Fruit fly (Drosophila melanogaster) whole organism, embryonic: ENCODE data around the gene Dhc62B.

Source experiments
- B-H2 ChIP-seq: fragments of 200-800 bp; sonication (Bioruptor generic); optimal IDR thresholded peaks from 2 replicates; lab custom pipeline; 2018; ENCODE audit warnings: missing biosample characterization, mild to moderate bottlenecking, missing genetic modification characterization
- C15 ChIP-seq: fragments of 200-800 bp; sonication (Bioruptor generic); IDR thresholded peaks from 3 replicates; pipeline ENCODE4 v1.3.6; 2022; ENCODE audit warnings: missing biosample characterization, missing genetic modification characterization
- CG10565 ChIP-seq: fragments of 200-800 bp; sonication (Bioruptor generic); optimal IDR thresholded peaks from 3 replicates; lab custom pipeline; 2016; ENCODE audit warnings: missing biosample characterization, mild to moderate bottlenecking, missing genetic modification characterization
- CG13894 ChIP-seq: fragments of 200-800 bp; sonication (Bioruptor generic); optimal IDR thresholded peaks from 3 replicates; lab custom pipeline; 2018; ENCODE audit warnings: missing biosample characterization, mild to moderate bottlenecking, missing genetic modification characterization, moderate library complexity
- CG14050 ChIP-seq: fragments of 200-800 bp; sonication (Bioruptor generic); IDR thresholded peaks from 3 replicates; pipeline ENCODE4 v1.3.6; 2022; ENCODE audit warnings: missing biosample characterization, missing genetic modification characterization
- CG15269 ChIP-seq: fragments of 200-800 bp; sonication (Bioruptor generic); optimal IDR thresholded peaks from 2 replicates; lab custom pipeline; 2018; ENCODE audit warnings: missing biosample characterization, mild to moderate bottlenecking, missing genetic modification characterization, moderate library complexity
- CG17359 ChIP-seq: fragments of 200-800 bp; sonication (Bioruptor generic); optimal IDR thresholded peaks from 3 replicates; lab custom pipeline; 2018; ENCODE audit warnings: missing biosample characterization, mild to moderate bottlenecking, missing genetic modification characterization, moderate library complexity
- CG17385 ChIP-seq: fragments of 200-800 bp; sonication (Bioruptor generic); optimal IDR thresholded peaks from 3 replicates; lab custom pipeline; 2018; ENCODE audit warnings: missing biosample characterization, mild to moderate bottlenecking, missing genetic modification characterization
- CG17612 ChIP-seq: fragments of 200-800 bp; sonication (Bioruptor generic); IDR thresholded peaks from 2 replicates; pipeline ENCODE4 v1.3.6; 2022; ENCODE audit warnings: missing biosample characterization, missing genetic modification characterization
- CG2199 ChIP-seq: fragments of 200-800 bp; sonication (Bioruptor generic); IDR thresholded peaks from 3 replicates; pipeline ENCODE4 v1.3.6; 2022; ENCODE audit warnings: missing biosample characterization, missing genetic modification characterization
- CG31441 ChIP-seq: fragments of 200-800 bp; sonication (Bioruptor generic); IDR thresholded peaks from 2 replicates; pipeline ENCODE4 v1.3.6; 2022; ENCODE audit warnings: missing biosample characterization, missing genetic modification characterization
- CG4730 ChIP-seq: fragments of 200-800 bp; sonication (Bioruptor generic); IDR thresholded peaks from 2 replicates; pipeline ENCODE4 v1.3.6; 2022; ENCODE audit warnings: missing biosample characterization, missing genetic modification characterization
- CG7786 ChIP-seq: fragments of 200-800 bp; sonication (Bioruptor generic); optimal IDR thresholded peaks from 2 replicates; lab custom pipeline; 2016; ENCODE audit warnings: missing biosample characterization, missing genetic modification characterization
- Deaf1 ChIP-seq: fragments of 200-800 bp; optimal IDR thresholded peaks from 3 replicates; lab custom pipeline; 2019; ENCODE audit warnings: missing biosample characterization, mild to moderate bottlenecking, missing genetic modification characterization, moderate library complexity
- Dref ChIP-seq: fragments of 200-800 bp; sonication (Bioruptor generic); IDR thresholded peaks from 2 replicates; pipeline ENCODE4 v1.3.6; 2022; ENCODE audit warnings: missing biosample characterization, missing genetic modification characterization
- E2f2 ChIP-seq: fragments of 200-800 bp; sonication (Bioruptor generic); IDR thresholded peaks from 2 replicates; pipeline ENCODE4 v1.3.6; 2022; ENCODE audit warnings: missing biosample characterization, missing genetic modification characterization
- Eip74EF ChIP-seq, 2 experiments: fragments of 200-800 bp in 1 of 2; fragments of >200 bp in 1 of 2; sonication (Bioruptor generic) in 1 of 2; optimal IDR thresholded peaks; 2 replicates each; lab custom pipeline; 2017 to 2019; ENCODE audit warnings: missing biosample characterization in 2 of 2, missing genetic modification characterization in 2 of 2, mild to moderate bottlenecking in 1 of 2, moderate library complexity in 1 of 2
- Hand ChIP-seq: fragments of 200-800 bp; sonication (Bioruptor generic); optimal IDR thresholded peaks from 2 replicates; lab custom pipeline; 2017; ENCODE audit warnings: mild to moderate bottlenecking, missing biosample characterization, missing genetic modification reagents, missing genetic modification characterization
- Hsf ChIP-seq: fragments of 200-800 bp; sonication (Bioruptor generic); optimal IDR thresholded peaks from 3 replicates; lab custom pipeline; 2016; ENCODE audit warnings: missing biosample characterization, missing genetic modification characterization
- Jarid2 ChIP-seq: fragments of 200-800 bp; sonication (Bioruptor generic); optimal IDR thresholded peaks from 3 replicates; lab custom pipeline; 2017; ENCODE audit warnings: mild to moderate bottlenecking, missing biosample characterization, missing genetic modification reagents, missing genetic modification characterization
- Max ChIP-seq: fragments of 200-800 bp; sonication (Bioruptor generic); optimal IDR thresholded peaks from 2 replicates; lab custom pipeline; 2016; ENCODE audit warnings: missing biosample characterization, mild to moderate bottlenecking, missing genetic modification characterization
- Meics ChIP-seq: fragments of 200-800 bp; sonication (Bioruptor generic); optimal IDR thresholded peaks from 2 replicates; lab custom pipeline; 2017; ENCODE audit warnings: missing biosample characterization, mild to moderate bottlenecking, missing genetic modification characterization
- Mrtf ChIP-seq: fragments of 200-800 bp; sonication (Bioruptor generic); IDR thresholded peaks from 3 replicates; pipeline ENCODE4 v1.3.6; 2022; ENCODE audit warnings: missing biosample characterization, missing genetic modification characterization
- NfI ChIP-seq: fragments of 200-800 bp; sonication (Bioruptor generic); optimal IDR thresholded peaks from 3 replicates; lab custom pipeline; 2018; ENCODE audit warnings: missing biosample characterization, mild to moderate bottlenecking, missing genetic modification characterization, moderate library complexity
- Ravus ChIP-seq: fragments of 200-800 bp; sonication (Bioruptor generic); IDR thresholded peaks from 2 replicates; pipeline ENCODE4 v1.3.6; 2022; ENCODE audit warnings: missing biosample characterization, missing genetic modification characterization
- Side ChIP-seq: fragments of 200-800 bp; sonication (Bioruptor generic); optimal IDR thresholded peaks from 2 replicates; lab custom pipeline; 2016; ENCODE audit warnings: missing biosample characterization, missing genetic modification characterization
- Stat92E ChIP-seq, 3 experiments: fragments of >200 bp in 2 of 3; fragments of 200-800 bp in 1 of 3; sonication (Bioruptor generic) in 1 of 3; optimal IDR thresholded peaks; 2 replicates each; lab custom pipeline; 2017 to 2019; ENCODE audit warnings: missing biosample characterization in 3 of 3, missing genetic modification characterization in 3 of 3, mild to moderate bottlenecking in 1 of 3, moderate library complexity in 1 of 3
- Trl ChIP-seq, 3 experiments: fragments of >200 bp in 2 of 3; fragments of 200-800 bp in 1 of 3; sonication (Bioruptor generic) in 1 of 3; optimal IDR thresholded peaks; 2 replicates in 1 of 3; 3 replicates in 2 of 3; lab custom pipeline; 2016 to 2017; ENCODE audit warnings: missing biosample characterization in 1 of 3, missing genetic modification characterization in 1 of 3
- abd-A ChIP-seq: fragments of 200-800 bp; sonication (Bioruptor generic); optimal IDR thresholded peaks from 3 replicates; lab custom pipeline; 2019; ENCODE audit warnings: missing biosample characterization, mild to moderate bottlenecking, missing genetic modification characterization, moderate library complexity
- al ChIP-seq: fragments of 200-800 bp; sonication (Bioruptor generic); IDR thresholded peaks from 2 replicates; pipeline ENCODE4 v1.3.6; 2022; ENCODE audit warnings: missing biosample characterization, missing genetic modification characterization
- bigmax ChIP-seq: fragments of 200-800 bp; sonication (Bioruptor generic); optimal IDR thresholded peaks from 2 replicates; lab custom pipeline; 2018; ENCODE audit warnings: missing biosample characterization, mild to moderate bottlenecking, missing genetic modification characterization
- cad ChIP-seq: fragments of >200 bp; optimal IDR thresholded peaks from 2 replicates; lab custom pipeline; 2017; ENCODE audit warnings: missing biosample characterization, missing genetic modification characterization
- cg ChIP-seq: fragments of 200-800 bp; sonication (Bioruptor generic); optimal IDR thresholded peaks from 3 replicates; lab custom pipeline; 2019; ENCODE audit warnings: missing biosample characterization, mild to moderate bottlenecking, missing genetic modification characterization, moderate library complexity
- chif ChIP-seq, 2 experiments: fragments of 200-800 bp; sonication (Bioruptor generic); optimal IDR thresholded peaks; 3 replicates each; lab custom pipeline; 2016; ENCODE audit warnings: missing biosample characterization in 2 of 2, missing genetic modification characterization in 2 of 2
- exex ChIP-seq: fragments of 200-800 bp; sonication (Bioruptor generic); optimal IDR thresholded peaks from 4 replicates; lab custom pipeline; 2018; ENCODE audit warnings: missing biosample characterization, mild to moderate bottlenecking, missing genetic modification characterization, moderate library complexity
- gsb-n ChIP-seq: fragments of 200-800 bp; sonication (Bioruptor generic); optimal IDR thresholded peaks from 3 replicates; lab custom pipeline; 2018; ENCODE audit warnings: missing biosample characterization, mild to moderate bottlenecking, missing genetic modification characterization
- h ChIP-seq: fragments of >200 bp; optimal IDR thresholded peaks from 2 replicates; lab custom pipeline; 2017
- ken ChIP-seq: fragments of 200-800 bp; sonication (Bioruptor generic); IDR thresholded peaks from 3 replicates; pipeline ENCODE4 v1.3.6; 2022; ENCODE audit warnings: missing biosample characterization, missing genetic modification characterization
- klu ChIP-seq: fragments of 200-800 bp; sonication (Bioruptor generic); IDR thresholded peaks from 2 replicates; pipeline ENCODE4 v1.3.6; 2022; ENCODE audit warnings: missing biosample characterization, missing genetic modification characterization
- nerfin-1 ChIP-seq: fragments of 200-800 bp; sonication (Bioruptor generic); optimal IDR thresholded peaks from 3 replicates; lab custom pipeline; 2019; ENCODE audit warnings: missing biosample characterization, mild to moderate bottlenecking, missing genetic modification characterization, moderate library complexity
- pum ChIP-seq: fragments of 200-800 bp; sonication (Bioruptor generic); optimal IDR thresholded peaks from 2 replicates; lab custom pipeline; 2016; ENCODE audit warnings: missing biosample characterization, missing genetic modification characterization
- salm ChIP-seq: fragments of 200-800 bp; sonication (Bioruptor generic); optimal IDR thresholded peaks from 2 replicates; lab custom pipeline; 2018; ENCODE audit warnings: missing biosample characterization, mild to moderate bottlenecking, missing genetic modification characterization
- schlank ChIP-seq: fragments of 200-800 bp; sonication (Bioruptor generic); optimal IDR thresholded peaks from 2 replicates; lab custom pipeline; 2018; ENCODE audit warnings: missing biosample characterization, mild to moderate bottlenecking, missing genetic modification characterization
- sd ChIP-seq: fragments of 200-800 bp; sonication (Bioruptor generic); optimal IDR thresholded peaks from 3 replicates; lab custom pipeline; 2018; ENCODE audit warnings: missing biosample characterization, mild to moderate bottlenecking, missing genetic modification characterization, moderate library complexity
- sens-2 ChIP-seq: fragments of 200-800 bp; sonication (Bioruptor generic); IDR thresholded peaks from 2 replicates; pipeline ENCODE4 v1.3.6; 2022; ENCODE audit warnings: missing biosample characterization, missing genetic modification characterization
- stwl ChIP-seq: fragments of 200-800 bp; sonication (Bioruptor generic); optimal IDR thresholded peaks from 3 replicates; lab custom pipeline; 2018; ENCODE audit warnings: missing biosample characterization, mild to moderate bottlenecking, missing genetic modification characterization, moderate library complexity
- tin ChIP-seq: fragments of 200-800 bp; sonication (Bioruptor generic); optimal IDR thresholded peaks from 3 replicates; lab custom pipeline; 2016; ENCODE audit warnings: missing biosample characterization, missing genetic modification characterization
- zfh1 ChIP-seq: fragments of 200-800 bp; sonication (Bioruptor generic); IDR thresholded peaks from 3 replicates; pipeline ENCODE4 v1.3.6; 2022; ENCODE audit warnings: missing biosample characterization, missing genetic modification characterization

Gene Dhc62B

DNA sequence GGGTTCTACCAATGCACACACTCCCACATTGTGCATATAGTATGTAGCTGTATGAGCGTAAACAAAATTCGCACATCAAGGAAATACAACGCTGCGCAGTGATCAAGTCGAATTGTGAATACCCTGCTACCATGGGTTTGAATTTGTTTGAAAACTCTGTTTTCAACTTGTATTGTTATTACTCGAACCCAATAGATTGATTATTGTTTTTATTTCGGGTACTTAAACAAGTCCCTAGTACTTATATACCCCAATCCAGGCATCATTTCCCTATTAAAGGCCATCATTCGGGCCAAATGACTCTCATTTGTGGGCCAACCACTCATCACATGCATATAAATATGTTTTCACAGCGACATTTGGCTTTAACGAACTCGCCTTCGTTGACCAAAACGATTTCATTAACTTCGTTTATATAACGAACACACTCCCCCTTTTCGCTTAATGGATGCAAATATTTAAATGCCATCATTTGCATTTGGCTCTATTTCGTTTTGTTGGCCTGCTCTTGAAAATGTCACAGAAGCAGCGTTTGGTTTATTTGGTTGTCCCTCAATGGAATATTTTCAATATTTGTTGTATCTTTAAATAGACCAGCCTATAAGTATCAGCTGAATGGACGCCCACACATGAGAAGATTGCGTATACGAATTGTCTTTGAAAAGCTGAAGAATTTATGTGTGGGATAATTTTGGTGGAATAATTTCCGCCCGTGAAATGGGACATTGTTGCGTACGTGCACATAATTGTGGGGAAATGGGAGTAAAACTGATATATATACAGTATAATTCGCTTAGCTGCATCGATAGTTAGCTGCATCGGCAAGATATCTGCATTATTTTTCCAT, 31.2 kb downstream of the Dhc62B start (continued):
- TF ChIP-seq Mrtf (peak; percentile 70; the same call in 2 of the 3 replicates), Hand (GFP tag; lab: Kevin White, UChicago) (no peak), CG2199 (GFP tag; lab: Robert Waterston, UW) (no peak), Dref (GFP tag; lab: Robert Waterston, UW) (no peak), cad (no peak), Side (GFP tag; lab: Kevin White, UChicago) (peak; percentile 23), NfI (peak; percentile 68), CG31441 (GFP tag; lab: Robert Waterston, UW) (peak; percentile 59), Hsf (GFP tag; lab: Kevin White, UChicago) (peak; percentile 72), tin (no peak), schlank (tag; lab: Kevin White, UChicago) (peak; percentile 18), salm (tag; lab: Kevin White, UChicago) (peak; percentile 19), al (GFP tag; lab: Robert Waterston, UW) (peak; percentile 69), CG17612 (0 out of 2 replicates have a peak, but pooled peaks have one; percentile 35), sens-2 (GFP tag; lab: Robert Waterston, UW) (0 out of 2 replicates have a peak, but pooled peaks have one; percentile 35), klu (GFP tag; lab: Robert Waterston, UW) (0 out of 2 replicates have a peak, but pooled peaks have one; percentile 55), sd (tag; lab: Kevin White, UChicago) (peak; percentile 87), Ravus (GFP tag; lab: Robert Waterston, UW) (peak; percentile 13; the same call in 1 of the 2 replicates), CG13894 (tag; lab: Kevin White, UChicago) (no peak), gsb-n (tag; lab: Kevin White, UChicago) (no peak), h (lab: Kevin White, UChicago) (no peak), B-H2 (GFP tag; lab: Kevin White, UChicago) (no peak), ken (GFP tag; lab: Robert Waterston, UW) (peak; percentile 53; the same call in 2 of the 3 replicates), Eip74EF (GFP tag; optimal IDR thresholded peaks at IDR 0.05; lab: Kevin White, UChicago) (peak in 1 of 2 experiments; percentile 70), Stat92E (GFP tag; optimal IDR thresholded peaks at IDR 0.05; lab: Kevin White, UChicago) (no peak), bigmax (GFP tag; lab: Kevin White, UChicago) (no peak), stwl (tag; lab: Kevin White, UChicago) (no peak), CG4730 (GFP tag; lab: Robert Waterston, UW) (peak; percentile 75), nerfin-1 (tag; lab: Kevin White, UChicago) (peak; percentile 22), cg (GFP tag; lab: Kevin White, UChicago) (no peak), CG17359 (peak; percentile 44), pum (GFP tag; lab: Kevin White, UChicago) (peak; percentile 19), CG15269 (tag; lab: Kevin White, UChicago) (peak; percentile 86), Deaf1 (tag; lab: Kevin White, UChicago) (no peak), zfh1 (GFP tag; lab: Robert Waterston, UW) (peak; percentile 62; the same call in 2 of the 3 replicates), exex (tag; lab: Kevin White, UChicago) (no peak), Trl (optimal IDR thresholded peaks at IDR 0.05; lab: Kevin White, UChicago) (no peak), Trl (GFP tag; optimal IDR thresholded peaks at IDR 0.05; lab: Kevin White, UChicago) (peak; percentile 33), CG7786 (GFP tag; lab: Kevin White, UChicago) (peak; percentile 69), E2f2 (peak; percentile 62), C15 (GFP tag; lab: Robert Waterston, UW) (peak; percentile 42; the same call in 1 of the 3 replicates), CG14050 (GFP tag; lab: Robert Waterston, UW) (peak; percentile 73; the same call in 2 of the 3 replicates), CG10565 (GFP tag; lab: Kevin White, UChicago) (no peak), Max (GFP tag; lab: Kevin White, UChicago) (no peak), chif (GFP tag; optimal IDR thresholded peaks at IDR 0.05; lab: Kevin White, UChicago) (peak; percentile 44 to 61), Jarid2 (no peak), Meics (peak; percentile 26), CG17385 (GFP tag; lab: Kevin White, UChicago) (peak; percentile 58), abd-A (peak; percentile 34)
